Worm (Caenorhabditis elegans) whole organism, late embryonic: Measurements from ENCODE around the gene trf-1.

Source experiments
- C08G9.2 ChIP-seq: sonication (generic microtip); optimal IDR thresholded peaks from 2 replicates; lab custom pipeline; 2016; ENCODE audit warnings: mild to moderate bottlenecking, missing genetic modification characterization, moderate library complexity, missing compliant biosample characterization
- C38D4.7 ChIP-seq: fragments of 200-800 bp; sonication (Bioruptor generic); optimal IDR thresholded peaks from 2 replicates; lab custom pipeline; 2018; ENCODE audit warnings: mild to moderate bottlenecking, missing genetic modification characterization, moderate library complexity, missing compliant biosample characterization
- F13H6.1 ChIP-seq: sonication (generic microtip); optimal IDR thresholded peaks from 2 replicates; lab custom pipeline; 2016; ENCODE audit warnings: missing genetic modification characterization, missing compliant biosample characterization
- K02D7.2 ChIP-seq: sonication (generic microtip); optimal IDR thresholded peaks from 2 replicates; lab custom pipeline; 2017; ENCODE audit warnings: mild to moderate bottlenecking, missing genetic modification characterization, missing compliant biosample characterization
- T23F11.4 ChIP-seq: fragments of 200-800 bp; sonication (Bioruptor generic); optimal IDR thresholded peaks from 2 replicates; lab custom pipeline; 2018; ENCODE audit warnings: mild to moderate bottlenecking, missing genetic modification characterization, missing compliant biosample characterization
- Y22D7AL.16 ChIP-seq: sonication (generic microtip); optimal IDR thresholded peaks from 2 replicates; lab custom pipeline; 2016; ENCODE audit warnings: missing genetic modification characterization, missing compliant biosample characterization
- ama-1 ChIP-seq: fragments of 150-350 bp; optimal IDR thresholded peaks from 2 replicates; lab custom pipeline; 2014
- ceh-19 ChIP-seq: fragments of 200-800 bp; sonication (Bioruptor generic); optimal IDR thresholded peaks from 2 replicates; lab custom pipeline; 2018; ENCODE audit warnings: mild to moderate bottlenecking, missing genetic modification characterization, missing compliant biosample characterization
- ceh-22 ChIP-seq: sonication (generic microtip); optimal IDR thresholded peaks from 2 replicates; lab custom pipeline; 2017; ENCODE audit warnings: missing biosample characterization, missing genetic modification characterization
- ceh-24 ChIP-seq: sonication (generic microtip); optimal IDR thresholded peaks from 2 replicates; lab custom pipeline; 2016; ENCODE audit warnings: mild to moderate bottlenecking, missing genetic modification characterization, missing compliant biosample characterization
- ceh-30 ChIP-seq: fragments of 150-350 bp; optimal IDR thresholded peaks from 2 replicates; lab custom pipeline; 2014; ENCODE audit warnings: missing biosample characterization, missing genetic modification characterization
- ceh-31 ChIP-seq: sonication (generic microtip); optimal IDR thresholded peaks from 2 replicates; lab custom pipeline; 2016; ENCODE audit warnings: missing genetic modification characterization, missing compliant biosample characterization
- ceh-34 ChIP-seq: sonication (generic microtip); optimal IDR thresholded peaks from 2 replicates; lab custom pipeline; 2016; ENCODE audit warnings: mild to moderate bottlenecking, missing genetic modification characterization, missing compliant biosample characterization
- ceh-48 ChIP-seq: sonication (generic microtip); optimal IDR thresholded peaks from 2 replicates; lab custom pipeline; 2016; ENCODE audit warnings: missing genetic modification characterization, inconsistent platforms, missing compliant biosample characterization
- ceh-6 ChIP-seq: fragments of 200-800 bp; sonication (Bioruptor generic); optimal IDR thresholded peaks from 2 replicates; lab custom pipeline; 2018; ENCODE audit warnings: mild to moderate bottlenecking, missing genetic modification characterization, missing compliant biosample characterization
- dve-1 ChIP-seq: sonication (generic microtip); optimal IDR thresholded peaks from 2 replicates; lab custom pipeline; 2017; ENCODE audit warnings: antibody characterized with exemption, mild to moderate bottlenecking, missing genetic modification characterization, missing compliant biosample characterization
- elt-2 ChIP-seq: sonication (generic microtip); optimal IDR thresholded peaks from 2 replicates; lab custom pipeline; 2016; ENCODE audit warnings: missing genetic modification reagents, missing genetic modification characterization, missing compliant biosample characterization
- ets-4 ChIP-seq: sonication (generic microtip); optimal IDR thresholded peaks from 2 replicates; lab custom pipeline; 2016; ENCODE audit warnings: missing genetic modification characterization, missing compliant biosample characterization
- eyg-1 ChIP-seq: sonication (generic microtip); optimal IDR thresholded peaks from 2 replicates; lab custom pipeline; 2016; ENCODE audit warnings: missing genotype, missing genetic modification characterization, missing compliant biosample characterization
- fax-1 ChIP-seq: sonication (generic microtip); optimal IDR thresholded peaks from 2 replicates; lab custom pipeline; 2016; ENCODE audit warnings: missing genotype, missing genetic modification characterization, missing compliant biosample characterization
- fkh-6 ChIP-seq: sonication (generic microtip); optimal IDR thresholded peaks from 2 replicates; lab custom pipeline; 2016; ENCODE audit warnings: missing genetic modification characterization, missing compliant biosample characterization
- gmeb-2 ChIP-seq: sonication (generic microtip); optimal IDR thresholded peaks from 2 replicates; lab custom pipeline; 2016; ENCODE audit warnings: missing genetic modification characterization, inconsistent platforms, missing compliant biosample characterization
- hlh-13 ChIP-seq: fragments of 200-800 bp; sonication (Bioruptor generic); optimal IDR thresholded peaks from 2 replicates; lab custom pipeline; 2018; ENCODE audit warnings: mild to moderate bottlenecking, missing genetic modification characterization, missing compliant biosample characterization
- hlh-8 ChIP-seq: sonication (generic microtip); optimal IDR thresholded peaks from 2 replicates; lab custom pipeline; 2016; ENCODE audit warnings: missing genotype, missing genetic modification characterization, missing compliant biosample characterization
- nfya-1 ChIP-seq: sonication (generic microtip); optimal IDR thresholded peaks from 2 replicates; lab custom pipeline; 2017; ENCODE audit warnings: missing genetic modification characterization, mild to moderate bottlenecking, missing compliant biosample characterization, antibody characterized with exemption, moderate library complexity
- nhr-11 ChIP-seq: fragments of 150-350 bp; optimal IDR thresholded peaks from 2 replicates; lab custom pipeline; 2014; ENCODE audit warnings: missing biosample characterization, missing genetic modification characterization
- nhr-232 ChIP-seq: sonication (generic microtip); optimal IDR thresholded peaks from 2 replicates; lab custom pipeline; 2016; ENCODE audit warnings: missing genetic modification characterization, missing compliant biosample characterization
- npax-4 ChIP-seq: sonication (generic microtip); optimal IDR thresholded peaks from 2 replicates; lab custom pipeline; 2016; ENCODE audit warnings: missing genetic modification characterization, missing compliant biosample characterization
- odd-2 ChIP-seq: sonication (generic microtip); optimal IDR thresholded peaks from 2 replicates; lab custom pipeline; 2017; ENCODE audit warnings: antibody characterized with exemption, mild to moderate bottlenecking, missing genetic modification characterization, missing compliant biosample characterization
- pag-3 ChIP-seq: sonication (generic microtip); optimal IDR thresholded peaks from 2 replicates; lab custom pipeline; 2016; ENCODE audit warnings: missing compliant biosample characterization, missing genetic modification characterization, borderline replicate concordance
- pha-2 ChIP-seq: sonication (generic microtip); optimal IDR thresholded peaks from 2 replicates; lab custom pipeline; 2017; ENCODE audit warnings: mild to moderate bottlenecking, missing genetic modification characterization, missing compliant biosample characterization
- pha-4 ChIP-seq: fragments of 150-350 bp; optimal IDR thresholded peaks from 2 replicates; lab custom pipeline; 2018; ENCODE audit warnings: missing biosample characterization, missing genetic modification reagents, missing genetic modification characterization
- pqm-1 ChIP-seq: sonication (generic microtip); optimal IDR thresholded peaks from 2 replicates; lab custom pipeline; 2016; ENCODE audit warnings: missing genetic modification characterization, missing compliant biosample characterization
- pros-1 ChIP-seq: fragments of 150-350 bp; optimal IDR thresholded peaks from 2 replicates; lab custom pipeline; 2014; ENCODE audit warnings: missing biosample characterization, missing genetic modification reagents, missing genetic modification characterization
- ref-2 ChIP-seq: sonication (generic microtip); optimal IDR thresholded peaks from 2 replicates; lab custom pipeline; 2016; ENCODE audit warnings: missing genetic modification characterization, missing compliant biosample characterization
- rnt-1 ChIP-seq: sonication (generic microtip); optimal IDR thresholded peaks from 2 replicates; lab custom pipeline; 2016; ENCODE audit warnings: missing genetic modification characterization, missing compliant biosample characterization
- sdc-2 ChIP-seq: sonication (generic microtip); optimal IDR thresholded peaks from 2 replicates; lab custom pipeline; 2016; ENCODE audit warnings: missing genotype, missing genetic modification characterization, missing compliant biosample characterization
- syd-9 ChIP-seq: sonication (generic microtip); optimal IDR thresholded peaks from 2 replicates; lab custom pipeline; 2016; ENCODE audit warnings: mild to moderate bottlenecking, missing genetic modification characterization, moderate library complexity, missing compliant biosample characterization
- tbx-2 ChIP-seq: sonication (generic microtip); optimal IDR thresholded peaks from 2 replicates; lab custom pipeline; 2016; ENCODE audit warnings: missing genetic modification characterization, missing compliant biosample characterization
- unc-3 ChIP-seq, 2 experiments: fragments of 200-800 bp in 1 of 2; sonication (Bioruptor generic) in 1 of 2; sonication (generic microtip) in 1 of 2; conservative IDR thresholded peaks in 1 of 2; optimal IDR thresholded peaks in 1 of 2; 2 replicates each; pipeline versions ENCODE4 v1.3.6 to Lab custom; 2016 to 2022; ENCODE audit warnings: missing compliant biosample characterization in 2 of 2, missing genetic modification characterization in 2 of 2, missing genetic modification reagents in 1 of 2
- unc-86 ChIP-seq: sonication (generic microtip); optimal IDR thresholded peaks from 2 replicates; lab custom pipeline; 2016; ENCODE audit warnings: missing genetic modification characterization, missing compliant biosample characterization
- zip-5 ChIP-seq: sonication (generic microtip); optimal IDR thresholded peaks from 2 replicates; lab custom pipeline; 2016; ENCODE audit warnings: missing genetic modification characterization, missing compliant biosample characterization
- ztf-16 ChIP-seq: sonication (generic microtip); optimal IDR thresholded peaks from 2 replicates; lab custom pipeline; 2017; ENCODE audit warnings: missing genetic modification characterization, missing compliant biosample characterization

Gene trf-1

ce11 chrIII:13418975-13419374, 11.3 kb upstream of the trf-1 start:
- TF ChIP-seq ref-2 (tag; lab: Kevin White, UChicago) (no peak), dve-1 (tag; lab: Kevin White, UChicago) (no peak), odd-2 (tag; lab: Kevin White, UChicago) (no peak), syd-9 (tag; lab: Kevin White, UChicago) (no peak), ztf-16 (tag; lab: Kevin White, UChicago) (no peak), K02D7.2 (tag; lab: Kevin White, UChicago) (no peak), nfya-1 (tag; lab: Kevin White, UChicago) (no peak), pag-3 (tag; lab: Kevin White, UChicago) (no peak), nhr-232 (tag; lab: Kevin White, UChicago) (no peak), pha-4 (tag; lab: Kevin White, UChicago) (no peak), eyg-1 (tag; lab: Kevin White, UChicago) (no peak), T23F11.4 (no peak), ceh-48 (tag; lab: Kevin White, UChicago) (no peak), pha-2 (tag; lab: Kevin White, UChicago) (no peak), Y22D7AL.16 (tag; lab: Kevin White, UChicago) (no peak), hlh-8 (tag; lab: Kevin White, UChicago) (no peak), pqm-1 (tag; lab: Kevin White, UChicago) (no peak)

ce11 chrIII:13423414-13423813, 6.8 kb upstream of the trf-1 start, which contains the start of gene exo-1:
exo-1 (plus strand) TSS chrIII:13423514.
- TF ChIP-seq pqm-1 (tag; lab: Kevin White, UChicago): no peak
- TF ChIP-seq C38D4.7 (GFP tag; lab: Kevin White, UChicago): no peak
- TF ChIP-seq ets-4 (tag; lab: Kevin White, UChicago): peak; percentile 56
- peak; percentile 63 for TF ChIP-seq ceh-31 (tag; lab: Kevin White, UChicago)
- no peak for TF ChIP-seq ceh-24 (tag; lab: Kevin White, UChicago)
- TF ChIP-seq sdc-2 (tag; lab: Kevin White, UChicago): no peak
- peak; percentile 31 for TF ChIP-seq tbx-2 (tag; lab: Kevin White, UChicago)
- no peak for TF ChIP-seq pha-2 (tag; lab: Kevin White, UChicago)
- no peak for TF ChIP-seq zip-5 (tag; lab: Kevin White, UChicago)
- TF ChIP-seq ceh-6 (GFP tag; lab: Kevin White, UChicago): no peak
- TF ChIP-seq hlh-13: no peak
- peak; percentile 17 for TF ChIP-seq elt-2 (tag; lab: Kevin White, UChicago)
- TF ChIP-seq rnt-1 (tag; lab: Kevin White, UChicago): peak; percentile 6
- no peak for TF ChIP-seq ceh-34 (tag; lab: Kevin White, UChicago)
- TF ChIP-seq C08G9.2 (tag; lab: Kevin White, UChicago): peak; percentile 26
- TF ChIP-seq pros-1 (tag; lab: Kevin White, UChicago): no peak
- no peak for TF ChIP-seq F13H6.1 (tag; lab: Kevin White, UChicago)
- peak; percentile 28 for TF ChIP-seq fax-1
- TF ChIP-seq nhr-232 (tag; lab: Kevin White, UChicago): no peak
- TF ChIP-seq npax-4 (tag; lab: Kevin White, UChicago): no peak
- TF ChIP-seq gmeb-2 (tag; lab: Kevin White, UChicago): no peak
- TF ChIP-seq ceh-30 (tag; lab: Kevin White, UChicago): no peak

- TF ChIP-seq ama-1 (lab: Kevin White, UChicago) (no peak), npax-4 (tag; lab: Kevin White, UChicago) (no peak), pqm-1 (tag; lab: Kevin White, UChicago) (no peak), elt-2 (tag; lab: Kevin White, UChicago) (no peak), nhr-11 (no peak), tbx-2 (tag; lab: Kevin White, UChicago) (no peak), ceh-19 (GFP tag; lab: Kevin White, UChicago) (no peak), fkh-6 (tag; lab: Kevin White, UChicago) (no peak), ceh-34 (tag; lab: Kevin White, UChicago) (no peak), pha-2 (tag; lab: Kevin White, UChicago) (no peak), K02D7.2 (tag; lab: Kevin White, UChicago) (no peak), unc-3 (GFP tag; conservative IDR thresholded peaks at IDR 0.05; lab: Robert Waterston, UW) (no peak), unc-3 (tag; optimal IDR thresholded peaks at IDR 0.05; lab: Kevin White, UChicago) (no peak), unc-86 (no peak), ceh-22 (tag; lab: Kevin White, UChicago) (no peak)
These were observed 4.2 kb upstream of the trf-1 start, which contains the start of gene cope-1 for ce11 chrIII:13426036-13426435. cope-1 (plus strand) TSS chrIII:13426264.
